Fruit fly (Drosophila melanogaster) whole organism, prepupa: Measurements from ENCODE around the gene mag.

Experiments
- CG3032 ChIP-seq: fragments of 200-800 bp; optimal IDR thresholded peaks from 2 replicates; lab custom pipeline; 2019; ENCODE audit warnings: missing biosample characterization, mild to moderate bottlenecking, missing genetic modification characterization, moderate library complexity
- CG34406 ChIP-seq: fragments of 200-800 bp; sonication (Bioruptor generic); optimal IDR thresholded peaks from 3 replicates; lab custom pipeline; 2016; ENCODE audit warnings: missing biosample characterization, missing genetic modification characterization
- CG8319 ChIP-seq: fragments of 200-800 bp; sonication (Bioruptor generic); optimal IDR thresholded peaks from 3 replicates; lab custom pipeline; 2016; ENCODE audit warnings: missing biosample characterization, missing genetic modification characterization
- Ets21C ChIP-seq: fragments of 200-800 bp; sonication (Bioruptor generic); optimal IDR thresholded peaks from 3 replicates; lab custom pipeline; 2016; ENCODE audit warnings: missing biosample characterization, missing genetic modification characterization
- Met ChIP-seq: fragments of 200-800 bp; sonication (Bioruptor generic); optimal IDR thresholded peaks from 3 replicates; lab custom pipeline; 2016; ENCODE audit warnings: missing biosample characterization, missing genetic modification characterization
- dsx ChIP-seq: fragments of 200-800 bp; optimal IDR thresholded peaks from 3 replicates; lab custom pipeline; 2019; ENCODE audit warnings: missing biosample characterization, mild to moderate bottlenecking, missing genetic modification characterization, moderate library complexity; ENCODE audit not compliant: poor library complexity, severe bottlenecking
- fd59A ChIP-seq: fragments of 200-800 bp; sonication (Bioruptor generic); optimal IDR thresholded peaks from 2 replicates; lab custom pipeline; 2017; ENCODE audit warnings: missing biosample characterization, mild to moderate bottlenecking, missing genetic modification characterization, missing genetic modification reagents
- lz ChIP-seq: fragments of 200-800 bp; sonication (Bioruptor generic); optimal IDR thresholded peaks from 3 replicates; lab custom pipeline; 2016; ENCODE audit warnings: missing biosample characterization, missing genetic modification characterization
- pdm3 ChIP-seq: fragments of 200-800 bp; sonication (Bioruptor generic); optimal IDR thresholded peaks from 3 replicates; lab custom pipeline; 2016; ENCODE audit warnings: missing biosample characterization, missing genetic modification characterization

DNA sequence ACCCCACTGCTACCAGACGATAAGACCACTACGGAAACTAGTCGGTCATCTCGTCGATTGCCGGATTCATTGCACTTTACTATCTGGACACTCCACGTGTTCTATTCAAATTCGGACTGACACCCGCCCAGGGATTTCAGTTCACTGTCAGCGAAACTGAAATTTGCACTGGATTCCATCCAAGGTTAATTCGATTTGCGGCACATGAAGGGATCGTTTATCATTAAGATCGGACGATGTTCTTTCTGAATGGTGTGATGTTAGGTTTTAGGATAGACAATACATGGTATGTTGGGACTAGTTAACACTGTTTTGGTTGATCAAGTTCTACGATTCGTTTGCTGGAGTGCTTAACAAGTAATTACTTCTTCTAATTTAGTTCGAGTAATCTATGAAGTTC lies 5.5 kb downstream of the mag start, which contains the start of gene CG42764:
- TF ChIP-seq CG3032 (tag; lab: Kevin White, UChicago) = no peak
- no peak for TF ChIP-seq Met (GFP tag; lab: Kevin White, UChicago)
- TF ChIP-seq lz = no peak
- no peak for TF ChIP-seq pdm3
- TF ChIP-seq CG8319 (GFP tag; lab: Kevin White, UChicago) = no peak
- TF ChIP-seq Ets21C (GFP tag; lab: Kevin White, UChicago) = no peak
- TF ChIP-seq dsx (GFP tag; lab: Kevin White, UChicago) = no peak
- TF ChIP-seq fd59A (GFP tag; lab: Kevin White, UChicago) = no peak
- no peak for TF ChIP-seq CG34406
